Fruit fly (Drosophila melanogaster) whole organism, pupa: ENCODE results near the gene snky.

ENCODE experiments used
- CG32121 ChIP-seq: fragments of 200-800 bp; sonication (Bioruptor generic); IDR thresholded peaks from 2 replicates; pipeline ENCODE4 v1.3.6; 2022; ENCODE audit warnings: missing biosample characterization, missing genetic modification characterization
- CG4496 ChIP-seq: fragments of 200-800 bp; sonication (Bioruptor generic); IDR thresholded peaks from 3 replicates; pipeline ENCODE4 v1.3.6; 2022; ENCODE audit warnings: missing biosample characterization, missing genetic modification characterization
- CG9948 ChIP-seq: fragments of 200-800 bp; sonication (Bioruptor generic); optimal IDR thresholded peaks from 2 replicates; lab custom pipeline; 2018; ENCODE audit warnings: missing biosample characterization, mild to moderate bottlenecking, missing genetic modification characterization, moderate library complexity
- D1 ChIP-seq: fragments of 200-800 bp; sonication (Bioruptor generic); optimal IDR thresholded peaks from 2 replicates; lab custom pipeline; 2018; ENCODE audit warnings: missing biosample characterization, mild to moderate bottlenecking, missing genetic modification characterization, moderate library complexity
- Pif1A ChIP-seq: fragments of 200-800 bp; sonication (Bioruptor generic); optimal IDR thresholded peaks from 3 replicates; lab custom pipeline; 2016; ENCODE audit warnings: missing biosample characterization, missing genetic modification characterization
- Pif1B ChIP-seq: fragments of 200-800 bp; sonication (Bioruptor generic); optimal IDR thresholded peaks from 3 replicates; lab custom pipeline; 2016; ENCODE audit warnings: missing biosample characterization, missing genetic modification characterization

DNA sequence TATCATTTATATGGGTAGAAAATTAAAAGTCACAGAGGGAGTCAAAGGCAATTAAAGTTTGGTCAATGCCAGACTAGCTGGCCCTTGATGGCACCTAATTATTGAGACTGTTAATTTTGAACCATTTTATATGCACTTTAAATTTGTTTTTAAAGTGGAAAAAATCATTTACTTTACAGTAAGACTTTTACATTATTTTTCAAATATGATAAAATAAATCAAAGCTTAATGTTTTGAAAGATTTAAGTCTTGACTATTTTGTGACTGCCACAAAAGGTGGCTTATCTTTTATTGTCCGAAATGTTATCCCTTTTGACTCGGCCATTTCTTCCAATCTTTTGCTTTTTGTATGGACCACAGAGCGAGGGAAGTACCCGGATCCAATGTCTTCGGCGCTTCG, at the start of gene snky:
- TF ChIP-seq CG4496 (GFP tag; lab: Robert Waterston, UW) (no peak), CG9948 (tag; lab: Kevin White, UChicago) (no peak), D1 (tag; lab: Kevin White, UChicago) (no peak), Pif1A (GFP tag; lab: Kevin White, UChicago) (no peak), CG32121 (no peak), Pif1B (no peak)
